Fruit fly (Drosophila melanogaster): Measurements from ENCODE around the gene mRpL1.

DNA sequence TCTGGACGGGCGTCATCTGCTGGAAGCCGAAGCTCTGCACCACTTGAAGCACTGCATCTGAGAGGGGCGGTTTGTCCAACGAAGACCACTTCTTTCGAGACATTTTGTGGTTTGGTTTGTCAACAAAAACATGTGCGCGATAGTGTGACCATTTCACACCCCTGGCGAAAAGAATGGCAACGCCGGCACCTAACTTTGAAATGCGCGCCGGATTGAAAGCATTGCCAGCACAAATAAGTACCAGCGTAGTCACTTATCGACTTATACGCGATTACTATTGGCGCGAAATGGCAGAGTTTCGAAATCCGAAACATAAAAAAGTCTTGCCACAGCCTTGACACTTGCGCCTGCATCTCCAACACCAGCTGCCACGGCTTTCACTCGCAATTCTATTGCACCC lies 31.5 kb upstream of the mRpL1 start, which contains the start of gene CG9630:
- TF ChIP-seq CG14655 (GFP tag; optimal IDR thresholded peaks at IDR 0.05) = no peak
- TF ChIP-seq CG13204 (GFP tag; optimal IDR thresholded peaks at IDR 0.05) = no peak
- TF ChIP-seq fd96Ca (GFP tag; IDR thresholded peaks at IDR 0.05) = no peak
- TF ChIP-seq Pif1B (GFP tag; optimal IDR thresholded peaks at IDR 0.05) = no peak
- no peak for TF ChIP-seq Pif1A (GFP tag; optimal IDR thresholded peaks at IDR 0.05)
- TF ChIP-seq gl (tag; optimal IDR thresholded peaks at IDR 0.05) = no peak
- TF ChIP-seq CG32121 (GFP tag; IDR thresholded peaks at IDR 0.05) = no peak
- TF ChIP-seq D1 (tag; optimal IDR thresholded peaks at IDR 0.05) = no peak
- no peak for TF ChIP-seq CG12605 (GFP tag; IDR thresholded peaks at IDR 0.05)
- no peak for TF ChIP-seq CG34367 (tag; optimal IDR thresholded peaks at IDR 0.05)
- TF ChIP-seq rn (GFP tag; IDR thresholded peaks at IDR 0.05) = no peak
- no peak for TF ChIP-seq CG15710 (tag; optimal IDR thresholded peaks at IDR 0.05)
- TF ChIP-seq CG8159 (tag; optimal IDR thresholded peaks at IDR 0.05) = no peak

All from whole organism, pupa.